Worm (Caenorhabditis elegans) whole organism, L4/young adult: ENCODE data around the gene acbp-8.

ENCODE experiments used
- W03F9.2 ChIP-seq: fragments of 150-350 bp; optimal IDR thresholded peaks from 2 replicates; lab custom pipeline; 2014; ENCODE audit warnings: missing biosample characterization, missing genetic modification characterization
- dao-5 ChIP-seq: sonication (generic microtip); optimal IDR thresholded peaks from 2 replicates; lab custom pipeline; 2016; ENCODE audit warnings: missing genotype, missing genetic modification characterization, moderate library complexity, missing compliant biosample characterization
- him-1 ChIP-seq: sonication (generic microtip); optimal IDR thresholded peaks from 2 replicates; lab custom pipeline; 2016; ENCODE audit warnings: missing genotype, missing genetic modification reagents, missing genetic modification characterization, missing compliant biosample characterization

acbp-8 gene

DNA sequence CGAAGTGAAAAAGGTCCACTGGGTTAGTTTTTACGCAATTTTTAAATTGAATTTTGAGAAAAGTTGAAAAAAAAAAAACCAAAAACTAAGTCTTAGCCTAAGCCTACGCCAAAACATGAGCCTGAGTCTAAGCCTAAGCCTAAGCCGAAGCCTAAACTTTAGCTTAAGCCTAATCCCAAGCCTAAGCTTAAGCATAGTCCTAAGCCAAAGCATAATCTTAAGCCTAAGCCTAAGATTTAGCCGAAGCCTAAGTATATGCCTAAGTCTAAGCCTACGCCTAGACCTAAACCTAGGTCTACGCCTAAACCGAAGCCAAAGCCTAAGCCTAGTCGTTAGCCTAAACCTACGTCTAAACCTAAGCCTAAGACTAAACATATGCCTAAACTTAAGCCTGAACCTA lies 12.8 kb downstream of the acbp-8 start:
- no peak for TF ChIP-seq him-1
- TF ChIP-seq dao-5 (tag; lab: Kevin White, UChicago) = no peak
- TF ChIP-seq W03F9.2 (tag; lab: Kevin White, UChicago) = no peak

ce11 chrIII:2647194-2647925 lies 18.5 kb downstream of the acbp-8 start:
- TF ChIP-seq him-1 = no peak
- no peak for TF ChIP-seq dao-5 (tag; lab: Kevin White, UChicago)
- no peak for TF ChIP-seq W03F9.2 (tag; lab: Kevin White, UChicago)

DNA sequence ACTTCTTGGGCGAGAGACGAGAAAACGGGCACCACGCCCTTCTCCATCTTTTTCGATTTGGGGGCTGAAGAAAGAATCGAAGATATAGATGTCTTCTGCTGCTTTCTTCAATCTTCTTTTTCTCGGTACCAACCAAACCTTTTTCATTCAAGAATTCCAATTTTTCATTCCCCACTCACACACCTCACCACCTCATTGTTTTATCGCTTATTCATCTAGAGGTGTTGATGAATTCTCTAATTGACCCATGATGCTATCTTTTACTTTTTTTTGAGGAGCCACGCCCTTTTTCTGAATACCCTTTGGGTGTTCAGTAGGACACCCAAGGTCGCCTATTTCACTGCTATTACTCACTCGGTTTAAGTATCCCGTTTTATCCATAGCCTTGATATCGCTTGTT lies 22.7 kb downstream of the acbp-8 start:
- TF ChIP-seq dao-5 (tag; lab: Kevin White, UChicago) (no peak), him-1 (no peak)

ce11 chrIII:2652704-2653566 lies 24.1 kb downstream of the acbp-8 start:
- TF ChIP-seq dao-5 (tag; lab: Kevin White, UChicago) = no peak
- TF ChIP-seq W03F9.2 (tag; lab: Kevin White, UChicago) = no peak
- no peak for TF ChIP-seq him-1

DNA sequence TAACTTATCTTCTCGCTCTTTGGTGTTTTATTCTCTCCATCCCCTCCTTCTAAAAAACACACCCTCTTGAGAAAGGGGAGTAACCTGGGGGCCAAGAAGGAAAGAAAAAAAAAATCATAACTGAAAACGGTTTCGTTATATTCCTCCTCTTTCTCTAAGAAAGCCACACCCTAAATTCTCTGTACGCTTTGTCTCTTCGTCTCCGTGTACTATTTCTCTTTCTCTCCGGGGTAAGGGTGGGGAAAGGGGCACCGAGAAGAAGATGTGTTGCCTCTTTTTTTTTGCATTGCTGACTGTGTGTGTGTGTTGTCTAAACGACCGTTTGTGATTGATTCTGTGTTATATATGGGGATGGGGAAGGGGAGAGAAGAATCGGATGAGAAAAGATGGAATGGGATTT lies 27.4 kb downstream of the acbp-8 start:
- TF ChIP-seq dao-5 (tag; lab: Kevin White, UChicago) = no peak
- no peak for TF ChIP-seq W03F9.2 (tag; lab: Kevin White, UChicago)
- TF ChIP-seq him-1 = no peak

- no peak for TF ChIP-seq him-1
- no peak for TF ChIP-seq dao-5 (tag; lab: Kevin White, UChicago)
- no peak for TF ChIP-seq W03F9.2 (tag; lab: Kevin White, UChicago)
Observed at ce11 chrIII:2657783-2658182, 29.0 kb downstream of the acbp-8 start, which contains the start of gene let-805. TSS of gene let-805 (plus strand) at chrIII:2658083.

ce11 chrIII:2675449-2675848 lies 46.6 kb downstream of the acbp-8 start:
- TF ChIP-seq dao-5 (tag; lab: Kevin White, UChicago) = no peak
- TF ChIP-seq him-1 = no peak

ce11 chrIII:2676097-2676496 lies 47.3 kb downstream of the acbp-8 start:
- TF ChIP-seq W03F9.2 (tag; lab: Kevin White, UChicago) (no peak), dao-5 (tag; lab: Kevin White, UChicago) (no peak), him-1 (no peak)

DNA sequence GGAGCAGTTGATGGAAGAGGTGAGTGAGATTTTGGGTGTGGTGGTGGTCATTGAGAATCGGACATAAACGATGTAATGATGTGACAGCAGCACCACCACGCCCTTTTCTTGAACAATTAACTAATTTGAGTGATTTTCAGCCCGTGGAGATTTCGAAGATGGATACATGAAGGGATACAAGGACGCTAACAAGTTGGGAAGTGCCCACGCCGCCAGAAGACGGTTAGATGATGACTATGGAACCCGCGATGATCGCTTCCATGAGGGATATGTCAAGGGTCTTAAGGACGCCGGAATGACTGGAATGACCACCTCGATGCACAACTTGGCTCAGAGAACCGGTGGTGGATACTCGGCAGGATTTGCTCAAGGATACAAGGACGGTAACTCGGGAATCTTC lies 49.2 kb downstream of the acbp-8 start:
- TF ChIP-seq him-1 = no peak
- TF ChIP-seq dao-5 (tag; lab: Kevin White, UChicago) = no peak
- TF ChIP-seq W03F9.2 (tag; lab: Kevin White, UChicago) = no peak

- TF ChIP-seq W03F9.2 (tag; lab: Kevin White, UChicago) (no peak), him-1 (no peak), dao-5 (tag; lab: Kevin White, UChicago) (no peak)
Observed at ce11 chrIII:2679362-2679761, 50.5 kb downstream of the acbp-8 start.
